Worm (Caenorhabditis elegans): Measurements from ENCODE around the gene pdcd-2.
A peak's percentile ranks its signal among the peaks of the same experiment; 100 is the strongest.

The pdcd-2 gene

ce11 chrIII:4415135-4415534, 2.7 kb downstream of the pdcd-2 start, which contains the start of gene R07E5.11:
Gene R07E5.11, minus strand, starts transcription at chrIII:4415235.
- TF ChIP-seq fkh-10 (GFP tag; optimal IDR thresholded peaks at IDR 0.05) (no peak), hlh-15 (tag; optimal IDR thresholded peaks at IDR 0.05) (no peak), pag-3 (tag; optimal IDR thresholded peaks at IDR 0.05; ENCODE audit: borderline replicate concordance) (no peak), T23F11.4 (GFP tag; optimal IDR thresholded peaks at IDR 0.05) (no peak), npax-4 (tag; optimal IDR thresholded peaks at IDR 0.05) (no peak)

- TF ChIP-seq zip-5 (tag; optimal IDR thresholded peaks at IDR 0.05), result peak; percentile 8
- peak; percentile 29 for TF ChIP-seq T23F11.4 (GFP tag; optimal IDR thresholded peaks at IDR 0.05)
- peak; percentile 7 for TF ChIP-seq hlh-15 (tag; optimal IDR thresholded peaks at IDR 0.05)
- TF ChIP-seq nhr-232 (tag; optimal IDR thresholded peaks at IDR 0.05), result peak; percentile 9
- peak; percentile 5 for TF ChIP-seq unc-42 (tag; optimal IDR thresholded peaks at IDR 0.05)
- TF ChIP-seq ceh-6 (GFP tag; optimal IDR thresholded peaks at IDR 0.05), result peak; percentile 38
- peak; percentile 20 for TF ChIP-seq fax-1 (tag; optimal IDR thresholded peaks at IDR 0.05)
- peak; percentile 42 for TF ChIP-seq pha-2 (tag; optimal IDR thresholded peaks at IDR 0.05)
- TF ChIP-seq pat-9 (tag; optimal IDR thresholded peaks at IDR 0.05), result peak; percentile 13
- peak; percentile 57 for TF ChIP-seq elt-2 (tag; optimal IDR thresholded peaks at IDR 0.05)
- peak; percentile 19 for TF ChIP-seq ceh-34 (tag; optimal IDR thresholded peaks at IDR 0.05)
- peak; percentile 41 for TF ChIP-seq C38D4.7 (GFP tag; optimal IDR thresholded peaks at IDR 0.05)
- peak; percentile 22 for TF ChIP-seq K09A11.1 (tag; optimal IDR thresholded peaks at IDR 0.05; ENCODE audit: insufficient read depth)
- peak; percentile 12 for TF ChIP-seq lin-11 (tag; optimal IDR thresholded peaks at IDR 0.05)
- peak; percentile 63 for TF ChIP-seq sox-2 (GFP tag; IDR thresholded peaks at IDR 0.05)
- peak; percentile 30 for TF ChIP-seq syd-9 (tag; optimal IDR thresholded peaks at IDR 0.05)
- peak; percentile 44 for TF ChIP-seq tbx-2 (tag; optimal IDR thresholded peaks at IDR 0.05)
- TF ChIP-seq ceh-45 (GFP tag; IDR thresholded peaks at IDR 0.05), result peak; percentile 66; the same call in 1 of the 2 replicates
- peak; percentile 11 for TF ChIP-seq ceh-18 (tag; optimal IDR thresholded peaks at IDR 0.05)
- peak; percentile 11 for TF ChIP-seq che-1 (tag; optimal IDR thresholded peaks at IDR 0.05)
- peak; percentile 20 for TF ChIP-seq Y22D7AL.16 (tag; optimal IDR thresholded peaks at IDR 0.05)
- peak; percentile 23 for TF ChIP-seq hlh-6 (tag; optimal IDR thresholded peaks at IDR 0.05)
- peak; percentile 5 for TF ChIP-seq ceh-2 (tag; optimal IDR thresholded peaks at IDR 0.05)
- peak; percentile 41 for TF ChIP-seq ceh-14 (tag; optimal IDR thresholded peaks at IDR 0.05)
- TF ChIP-seq fkh-6 (tag; optimal IDR thresholded peaks at IDR 0.05), result peak; percentile 19
- peak; percentile 12 for TF ChIP-seq nfya-1 (tag; optimal IDR thresholded peaks at IDR 0.05)
Observed at ce11 chrIII:4414041-4414440, 3.8 kb downstream of the pdcd-2 start.

ce11 chrIII:4413099-4413498, 4.8 kb downstream of the pdcd-2 start, which contains the start of gene mpc-1:
Gene mpc-1, plus strand, starts transcription at chrIII:4413457.
- no peak for TF ChIP-seq ceh-14 (tag; optimal IDR thresholded peaks at IDR 0.05)
- no peak for TF ChIP-seq pqm-1 (tag; optimal IDR thresholded peaks at IDR 0.05)
- peak; percentile 90 for TF ChIP-seq elt-2 (tag; optimal IDR thresholded peaks at IDR 0.05)
- no peak for TF ChIP-seq nhr-232 (tag; optimal IDR thresholded peaks at IDR 0.05)
- TF ChIP-seq F13H6.1 (tag; optimal IDR thresholded peaks at IDR 0.05), result no peak
- no peak for TF ChIP-seq unc-55 (GFP tag; optimal IDR thresholded peaks at IDR 0.05)

ce11 chrIII:4412108-4413009, 5.5 kb downstream of the pdcd-2 start:
- TF ChIP-seq ztf-16 (tag; optimal IDR thresholded peaks at IDR 0.05) (no peak), elt-4 (tag; optimal IDR thresholded peaks at IDR 0.05) (no peak), pha-2 (tag; optimal IDR thresholded peaks at IDR 0.05) (no peak), che-1 (tag; optimal IDR thresholded peaks at IDR 0.05) (no peak), ceh-24 (tag; optimal IDR thresholded peaks at IDR 0.05) (no peak), ceh-9 (tag; optimal IDR thresholded peaks at IDR 0.05) (no peak), fkh-10 (GFP tag; optimal IDR thresholded peaks at IDR 0.05) (no peak), unc-55 (GFP tag; optimal IDR thresholded peaks at IDR 0.05) (no peak), ceh-2 (tag; optimal IDR thresholded peaks at IDR 0.05) (no peak), pros-1 (tag; optimal IDR thresholded peaks at IDR 0.05) (no peak), eyg-1 (tag; optimal IDR thresholded peaks at IDR 0.05) (no peak), dmd-4 (tag; optimal IDR thresholded peaks at IDR 0.05; ENCODE audit: borderline replicate concordance) (no peak), ceh-6 (GFP tag; optimal IDR thresholded peaks at IDR 0.05) (no peak)
